Worm (Caenorhabditis elegans) whole organism, young adult: Measurements from ENCODE around the gene dnc-4.
A peak's percentile ranks its signal among the peaks of the same experiment; 100 is the strongest.

Experiments
- B0261.1 ChIP-seq: sonication (generic microtip); optimal IDR thresholded peaks from 2 replicates; lab custom pipeline; 2016; ENCODE audit warnings: mild to moderate bottlenecking, missing genetic modification characterization, moderate library complexity, missing compliant biosample characterization
- B0336.3 ChIP-seq: fragments of 200-800 bp; sonication (Bioruptor generic); IDR thresholded peaks from 2 replicates; pipeline ENCODE4 v1.3.6; 2022; ENCODE audit warnings: missing genetic modification characterization, missing compliant biosample characterization
- C17E4.6 ChIP-seq: fragments of 200-800 bp; sonication (Bioruptor generic); IDR thresholded peaks from 2 replicates; pipeline ENCODE4 v1.3.6; 2022; ENCODE audit warnings: missing genetic modification reagents, missing genetic modification characterization, missing compliant biosample characterization
- D2030.7 ChIP-seq: fragments of 200-800 bp; sonication (Bioruptor generic); IDR thresholded peaks from 2 replicates; pipeline ENCODE4 v1.3.6; 2022; ENCODE audit warnings: missing genetic modification reagents, missing genetic modification characterization, missing compliant biosample characterization
- F10E7.11 ChIP-seq: sonication (generic microtip); optimal IDR thresholded peaks from 2 replicates; lab custom pipeline; 2017; ENCODE audit warnings: mild to moderate bottlenecking, missing genetic modification characterization, moderate library complexity, missing compliant biosample characterization
- F37B4.10 ChIP-seq: fragments of 200-800 bp; sonication (Bioruptor generic); IDR thresholded peaks from 2 replicates; pipeline ENCODE4 v1.3.6; 2022; ENCODE audit warnings: missing genetic modification characterization, missing compliant biosample characterization
- F57A8.1 ChIP-seq: fragments of 200-800 bp; sonication (Bioruptor generic); optimal IDR thresholded peaks from 2 replicates; lab custom pipeline; 2018; ENCODE audit warnings: mild to moderate bottlenecking, missing genetic modification characterization, moderate library complexity, missing compliant biosample characterization
- Y56A3A.18 ChIP-seq: fragments of 200-800 bp; sonication (Bioruptor generic); IDR thresholded peaks from 2 replicates; pipeline ENCODE4 v1.3.6; 2022; ENCODE audit warnings: missing genetic modification reagents, missing genetic modification characterization, missing compliant biosample characterization
- ZK185.1 ChIP-seq: sonication (generic microtip); optimal IDR thresholded peaks from 2 replicates; lab custom pipeline; 2016; ENCODE audit warnings: mild to moderate bottlenecking, missing genetic modification characterization, missing compliant biosample characterization; ENCODE audit not compliant: poor library complexity, severe bottlenecking
- ccch-3 ChIP-seq: fragments of 200-800 bp; sonication (Bioruptor generic); optimal IDR thresholded peaks from 2 replicates; lab custom pipeline; 2018; ENCODE audit warnings: mild to moderate bottlenecking, missing genetic modification characterization, missing compliant biosample characterization
- cebp-1 ChIP-seq, 2 experiments: fragments of 200-800 bp in 1 of 2; sonication (Bioruptor generic) in 1 of 2; sonication (generic microtip) in 1 of 2; IDR thresholded peaks in 1 of 2; optimal IDR thresholded peaks in 1 of 2; 2 replicates each; pipeline versions ENCODE4 v1.3.6 to Lab custom; 2017 to 2022; ENCODE audit warnings: missing compliant biosample characterization in 2 of 2, missing genetic modification characterization in 2 of 2, mild to moderate bottlenecking in 1 of 2, missing genetic modification reagents in 1 of 2, moderate library complexity in 1 of 2
- ceh-58 ChIP-seq: fragments of 200-800 bp; sonication (Bioruptor generic); IDR thresholded peaks from 2 replicates; pipeline ENCODE4 v1.3.6; 2022; ENCODE audit warnings: missing genetic modification characterization, missing compliant biosample characterization
- chd-7 ChIP-seq: sonication (generic microtip); optimal IDR thresholded peaks from 2 replicates; lab custom pipeline; 2016; ENCODE audit warnings: mild to moderate bottlenecking, missing genetic modification characterization, moderate library complexity, missing compliant biosample characterization
- dox-1 ChIP-seq: fragments of 200-800 bp; sonication (Bioruptor generic); IDR thresholded peaks from 2 replicates; pipeline ENCODE4 v1.3.6; 2022; ENCODE audit warnings: missing genetic modification reagents, missing genetic modification characterization, missing compliant biosample characterization
- dpff-1 ChIP-seq: sonication (generic microtip); optimal IDR thresholded peaks from 2 replicates; lab custom pipeline; 2017; ENCODE audit warnings: mild to moderate bottlenecking, missing genetic modification characterization, missing compliant biosample characterization
- efl-1 ChIP-seq: fragments of 150-350 bp; optimal IDR thresholded peaks from 2 replicates; lab custom pipeline; 2014; ENCODE audit warnings: missing biosample characterization, missing genetic modification reagents, missing genetic modification characterization
- egl-18 ChIP-seq: fragments of 200-800 bp; sonication (Bioruptor generic); IDR thresholded peaks from 2 replicates; pipeline ENCODE4 v1.3.6; 2022; ENCODE audit warnings: missing genetic modification reagents, missing genetic modification characterization, missing compliant biosample characterization
- fkh-3 ChIP-seq: sonication (generic microtip); optimal IDR thresholded peaks from 2 replicates; lab custom pipeline; 2016; ENCODE audit warnings: mild to moderate bottlenecking, missing genetic modification characterization, missing compliant biosample characterization
- gei-17 ChIP-seq: fragments of 200-800 bp; sonication (Bioruptor generic); optimal IDR thresholded peaks from 2 replicates; lab custom pipeline; 2018; ENCODE audit warnings: mild to moderate bottlenecking, missing genetic modification characterization, missing compliant biosample characterization
- hlh-26 ChIP-seq: fragments of 200-800 bp; sonication (Bioruptor generic); conservative IDR thresholded peaks from 2 replicates; pipeline ENCODE4 v1.3.6; 2022; ENCODE audit warnings: missing genetic modification reagents, missing genetic modification characterization, missing compliant biosample characterization
- hmg-1.2 ChIP-seq: fragments of 200-800 bp; sonication (Bioruptor generic); IDR thresholded peaks from 2 replicates; pipeline ENCODE4 v1.3.6; 2022; ENCODE audit warnings: missing genetic modification reagents, missing genetic modification characterization, missing compliant biosample characterization
- lag-1 ChIP-seq: fragments of 200-800 bp; sonication (Bioruptor generic); IDR thresholded peaks from 2 replicates; pipeline ENCODE4 v1.3.6; 2022; ENCODE audit warnings: missing genetic modification reagents, missing genetic modification characterization, missing compliant biosample characterization
- lir-1 ChIP-seq: fragments of 200-800 bp; sonication (Bioruptor generic); conservative IDR thresholded peaks from 2 replicates; pipeline ENCODE4 v1.3.6; 2022; ENCODE audit warnings: missing genetic modification reagents, missing genetic modification characterization, missing compliant biosample characterization
- lsl-1 ChIP-seq: fragments of 200-800 bp; sonication (Bioruptor generic); optimal IDR thresholded peaks from 2 replicates; lab custom pipeline; 2018; ENCODE audit warnings: mild to moderate bottlenecking, missing genetic modification characterization, moderate library complexity, missing compliant biosample characterization
- mcd-1 ChIP-seq: fragments of 200-800 bp; sonication (Bioruptor generic); IDR thresholded peaks from 2 replicates; pipeline ENCODE4 v1.3.6; 2022; ENCODE audit warnings: missing genetic modification reagents, missing genetic modification characterization, missing compliant biosample characterization
- nfyb-1 ChIP-seq: fragments of 200-800 bp; sonication (Bioruptor generic); IDR thresholded peaks from 2 replicates; pipeline ENCODE4 v1.3.6; 2022; ENCODE audit warnings: missing genetic modification reagents, missing genetic modification characterization, missing compliant biosample characterization
- nhr-27 ChIP-seq: fragments of 200-800 bp; sonication (Bioruptor generic); optimal IDR thresholded peaks from 2 replicates; lab custom pipeline; 2018; ENCODE audit warnings: mild to moderate bottlenecking, missing genetic modification characterization, moderate library complexity, missing compliant biosample characterization
- nhr-80 ChIP-seq: sonication (generic microtip); optimal IDR thresholded peaks from 2 replicates; lab custom pipeline; 2016; ENCODE audit warnings: missing genetic modification characterization, missing compliant biosample characterization
- repo-1 ChIP-seq: sonication (generic microtip); optimal IDR thresholded peaks from 2 replicates; lab custom pipeline; 2017; ENCODE audit warnings: mild to moderate bottlenecking, missing genetic modification characterization, missing compliant biosample characterization
- sea-2 ChIP-seq: fragments of 200-800 bp; sonication (Bioruptor generic); IDR thresholded peaks from 2 replicates; pipeline ENCODE4 v1.3.6; 2022; ENCODE audit warnings: missing genetic modification characterization, missing compliant biosample characterization
- snpc-4 ChIP-seq, 5 experiments: fragments of 150-350 bp in 1 of 5; sonication (generic microtip) in 4 of 5; optimal IDR thresholded peaks; 2 replicates each; lab custom pipeline; 2014 to 2018; ENCODE audit warnings: missing genetic modification characterization in 5 of 5, missing biosample characterization in 3 of 5, antibody characterized with exemption in 2 of 5, mild to moderate bottlenecking in 2 of 5, missing compliant biosample characterization in 2 of 5, missing genotype in 2 of 5, moderate library complexity in 2 of 5, missing genetic modification reagents in 1 of 5
- somi-1 ChIP-seq: fragments of 200-800 bp; sonication (Bioruptor generic); optimal IDR thresholded peaks from 2 replicates; lab custom pipeline; 2018; ENCODE audit warnings: mild to moderate bottlenecking, missing genetic modification characterization, missing compliant biosample characterization
- tlf-1 ChIP-seq: fragments of 200-800 bp; sonication (Bioruptor generic); optimal IDR thresholded peaks from 2 replicates; lab custom pipeline; 2018; ENCODE audit warnings: mild to moderate bottlenecking, missing genetic modification characterization, missing compliant biosample characterization
- unc-130 ChIP-seq: sonication (generic microtip); optimal IDR thresholded peaks from 2 replicates; lab custom pipeline; 2016; ENCODE audit warnings: missing genetic modification reagents, missing genetic modification characterization, missing compliant biosample characterization
- ztf-18 ChIP-seq: sonication (generic microtip); optimal IDR thresholded peaks from 2 replicates; lab custom pipeline; 2016; ENCODE audit warnings: missing genotype, mild to moderate bottlenecking, missing genetic modification characterization, missing compliant biosample characterization
- ztf-22 ChIP-seq: fragments of 200-800 bp; sonication (Bioruptor generic); optimal IDR thresholded peaks from 2 replicates; lab custom pipeline; 2018; ENCODE audit warnings: mild to moderate bottlenecking, missing genetic modification characterization, moderate library complexity, missing compliant biosample characterization
- ztf-25 ChIP-seq: fragments of 200-800 bp; sonication (Bioruptor generic); IDR thresholded peaks from 2 replicates; pipeline ENCODE4 v1.3.6; 2022; ENCODE audit warnings: missing genetic modification reagents, missing genetic modification characterization, missing compliant biosample characterization
- ztf-26 ChIP-seq: sonication (generic microtip); optimal IDR thresholded peaks from 2 replicates; lab custom pipeline; 2017; ENCODE audit warnings: missing genetic modification characterization, missing compliant biosample characterization

dnc-4 gene

ce11 chrIV:8007549-8007948, 12.1 kb downstream of the dnc-4 start:
- TF ChIP-seq ztf-26 (no peak), somi-1 (GFP tag; lab: Kevin White, UChicago) (no peak), egl-18 (GFP tag; lab: Robert Waterston, UW) (no peak), nhr-80 (tag; lab: Kevin White, UChicago) (no peak), gei-17 (GFP tag; lab: Kevin White, UChicago) (no peak), unc-130 (no peak), chd-7 (no peak)

- TF ChIP-seq F37B4.10 (GFP tag; lab: Robert Waterston, UW), result no peak
Measured at ce11 chrIV:8006161-8006560, 13.4 kb downstream of the dnc-4 start.

ce11 chrIV:8005376-8005775, 14.2 kb downstream of the dnc-4 start:
- TF ChIP-seq nhr-80 (tag; lab: Kevin White, UChicago) (peak; percentile 64), ztf-22 (GFP tag; lab: Kevin White, UChicago) (no peak)

ce11 chrIV:8004019-8004418, 15.6 kb downstream of the dnc-4 start, which contains the start of gene rig-4:
Gene rig-4 (minus strand): TSS chrIV:8004119.
- TF ChIP-seq unc-130 (no peak), ceh-58 (no peak), sea-2 (GFP tag; lab: Robert Waterston, UW) (no peak), B0336.3 (no peak), gei-17 (GFP tag; lab: Kevin White, UChicago) (no peak), C17E4.6 (GFP tag; lab: Robert Waterston, UW) (no peak), mcd-1 (GFP tag; lab: Robert Waterston, UW) (no peak), F57A8.1 (GFP tag; lab: Kevin White, UChicago) (no peak), B0261.1 (tag; lab: Kevin White, UChicago) (no peak), nfyb-1 (no peak), D2030.7 (GFP tag; lab: Robert Waterston, UW) (no peak), hmg-1.2 (no peak), fkh-3 (tag; lab: Kevin White, UChicago) (no peak), ztf-18 (no peak), tlf-1 (GFP tag; lab: Kevin White, UChicago) (no peak), lir-1 (GFP tag; lab: Robert Waterston, UW) (no peak), chd-7 (no peak)
- TF ChIP-seq, all 124 proteins: peak for 0

ce11 chrIV:8000763-8001162, 18.8 kb downstream of the dnc-4 start:
- TF ChIP-seq Y56A3A.18 (GFP tag; lab: Robert Waterston, UW) (no peak), cebp-1 (GFP tag; IDR thresholded peaks at IDR 0.05; lab: Robert Waterston, UW) (no peak), cebp-1 (tag; optimal IDR thresholded peaks at IDR 0.05; lab: Kevin White, UChicago) (no peak), ccch-3 (GFP tag; lab: Kevin White, UChicago) (no peak), efl-1 (GFP tag; lab: Kevin White, UChicago) (no peak), ztf-26 (no peak), F10E7.11 (tag; lab: Kevin White, UChicago) (no peak), nfyb-1 (no peak), dpff-1 (tag; lab: Kevin White, UChicago) (no peak), nhr-27 (no peak), lsl-1 (GFP tag; lab: Kevin White, UChicago) (no peak), B0261.1 (tag; lab: Kevin White, UChicago) (no peak), dox-1 (GFP tag; lab: Robert Waterston, UW) (no peak), egl-18 (GFP tag; lab: Robert Waterston, UW) (no peak), nhr-80 (tag; lab: Kevin White, UChicago) (no peak), ztf-25 (no peak), lag-1 (GFP tag; lab: Robert Waterston, UW) (no peak), snpc-4 (GFP tag; optimal IDR thresholded peaks at IDR 0.05; lab: Kevin White, UChicago) (no peak), snpc-4 (tag; optimal IDR thresholded peaks at IDR 0.05; lab: Kevin White, UChicago) (no peak), repo-1 (tag; lab: Kevin White, UChicago) (no peak), hlh-26 (GFP tag; lab: Robert Waterston, UW) (no peak), ZK185.1 (no peak)
